Fruit fly (Drosophila melanogaster) whole organism, wandering third instar larva: Measurements from ENCODE around the gene ph-p.

Experiments used
- Abd-B ChIP-seq: fragments of >200 bp; optimal IDR thresholded peaks from 2 replicates; lab custom pipeline; 2017; ENCODE audit warnings: missing biosample characterization, missing genetic modification characterization
- CG32264 ChIP-seq: fragments of 200-800 bp; sonication (Bioruptor generic); optimal IDR thresholded peaks from 2 replicates; lab custom pipeline; 2016; ENCODE audit warnings: missing biosample characterization, missing genetic modification characterization
- CG9705 ChIP-seq: fragments of 200-800 bp; sonication (Bioruptor generic); optimal IDR thresholded peaks from 2 replicates; lab custom pipeline; 2018; ENCODE audit warnings: missing biosample characterization, mild to moderate bottlenecking, missing genetic modification characterization
- CrebA ChIP-seq: fragments of 200-800 bp; sonication (Bioruptor generic); optimal IDR thresholded peaks from 2 replicates; lab custom pipeline; 2016; ENCODE audit warnings: missing biosample characterization, mild to moderate bottlenecking, missing genetic modification characterization, borderline replicate concordance
- Dfd ChIP-seq: fragments of >200 bp; optimal IDR thresholded peaks from 2 replicates; lab custom pipeline; 2017; ENCODE audit warnings: missing biosample characterization, missing genetic modification characterization
- Dif ChIP-seq: fragments of 200-275, 200-300 bp; sonication (Bioruptor generic); optimal IDR thresholded peaks from 2 replicates; lab custom pipeline; 2018; ENCODE audit warnings: missing biosample characterization, missing genetic modification characterization; ENCODE audit not compliant: partially characterized antibody
- GATAd ChIP-seq: sonication (Bioruptor generic); optimal IDR thresholded peaks from 2 replicates; lab custom pipeline; 2016; ENCODE audit warnings: missing biosample characterization, missing genetic modification characterization
- HLH106 ChIP-seq: fragments of 200-800 bp; optimal IDR thresholded peaks from 3 replicates; lab custom pipeline; 2019; ENCODE audit warnings: missing biosample characterization, mild to moderate bottlenecking, missing genetic modification characterization, moderate library complexity
- Hnf4 ChIP-seq: fragments of 200-800 bp; sonication (Bioruptor generic); optimal IDR thresholded peaks from 2 replicates; lab custom pipeline; 2016; ENCODE audit warnings: missing biosample characterization, mild to moderate bottlenecking, missing genetic modification characterization
- Hr78 ChIP-seq: fragments of >200 bp; optimal IDR thresholded peaks from 2 replicates; lab custom pipeline; 2017; ENCODE audit warnings: missing biosample characterization, missing genetic modification characterization
- Hr83 ChIP-seq: fragments of 200-300 bp; sonication (Bioruptor generic); optimal IDR thresholded peaks from 2 replicates; lab custom pipeline; 2016; ENCODE audit warnings: missing biosample characterization, mild to moderate bottlenecking, missing genetic modification characterization, moderate library complexity; ENCODE audit not compliant: poor library complexity, severe bottlenecking
- Jra ChIP-seq: sonication (Bioruptor generic); optimal IDR thresholded peaks from 2 replicates; lab custom pipeline; 2016; ENCODE audit warnings: missing biosample characterization, missing genetic modification characterization
- N ChIP-seq: fragments of >200 bp; optimal IDR thresholded peaks from 2 replicates; lab custom pipeline; 2018; ENCODE audit warnings: missing biosample characterization, missing external identifiers, missing genetic modification characterization
- Rel ChIP-seq, 2 experiments: fragments of 200-800 bp; sonication (Bioruptor generic) in 1 of 2; optimal IDR thresholded peaks; 2 replicates in 1 of 2; 3 replicates in 1 of 2; lab custom pipeline; 2016 to 2019; ENCODE audit warnings: mild to moderate bottlenecking in 2 of 2, missing biosample characterization in 2 of 2, missing genetic modification characterization in 2 of 2, moderate library complexity in 1 of 2
- Sp1 ChIP-seq: fragments of 200-800 bp; sonication (Bioruptor generic); optimal IDR thresholded peaks from 3 replicates; lab custom pipeline; 2019; ENCODE audit warnings: missing biosample characterization, mild to moderate bottlenecking, missing genetic modification characterization, moderate library complexity
- Vsx2 ChIP-seq: fragments of 200-300, 225-300 bp; sonication (Bioruptor generic); optimal IDR thresholded peaks from 2 replicates; lab custom pipeline; 2018; ENCODE audit warnings: missing biosample characterization, missing genetic modification characterization; ENCODE audit not compliant: partially characterized antibody
- br ChIP-seq: fragments of 200-800 bp; sonication (Bioruptor generic); optimal IDR thresholded peaks from 2 replicates; lab custom pipeline; 2016; ENCODE audit warnings: missing biosample characterization, missing genetic modification characterization
- brk ChIP-seq: fragments of 200-800 bp; sonication (Bioruptor generic); optimal IDR thresholded peaks from 2 replicates; lab custom pipeline; 2016; ENCODE audit warnings: missing biosample characterization, mild to moderate bottlenecking, missing genetic modification characterization
- dmrt93B ChIP-seq: fragments of 200-800 bp; sonication (Bioruptor generic); optimal IDR thresholded peaks from 2 replicates; lab custom pipeline; 2018; ENCODE audit warnings: missing biosample characterization, mild to moderate bottlenecking, missing genetic modification characterization
- dsf ChIP-seq: sonication (Bioruptor generic); optimal IDR thresholded peaks from 2 replicates; lab custom pipeline; 2016; ENCODE audit warnings: missing biosample characterization, missing genetic modification characterization, borderline replicate concordance
- ey ChIP-seq: fragments of 200-800 bp; sonication (Bioruptor generic); optimal IDR thresholded peaks from 2 replicates; lab custom pipeline; 2016; ENCODE audit warnings: missing biosample characterization, missing genetic modification characterization
- foxo ChIP-seq, 2 experiments: fragments of 200-800 bp; sonication (Bioruptor generic); optimal IDR thresholded peaks; 2 replicates in 1 of 2; 3 replicates in 1 of 2; lab custom pipeline; 2016 to 2017; ENCODE audit warnings: missing biosample characterization in 2 of 2, missing genetic modification characterization in 2 of 2
- fru ChIP-seq: fragments of 200-800 bp; sonication (Bioruptor generic); optimal IDR thresholded peaks from 3 replicates; lab custom pipeline; 2016; ENCODE audit warnings: missing biosample characterization, mild to moderate bottlenecking, missing genetic modification characterization
- h ChIP-seq: fragments of 200-800 bp; sonication (Bioruptor generic); optimal IDR thresholded peaks from 3 replicates; lab custom pipeline; 2016; ENCODE audit warnings: missing biosample characterization, mild to moderate bottlenecking, missing genetic modification characterization
- jim ChIP-seq: fragments of 175-275, 200-325 bp; sonication (Bioruptor generic); optimal IDR thresholded peaks from 2 replicates; lab custom pipeline; 2016; ENCODE audit warnings: missing biosample characterization, mild to moderate bottlenecking, missing genetic modification characterization
- psq ChIP-seq: fragments of 200-800 bp; sonication (Bioruptor generic); optimal IDR thresholded peaks from 3 replicates; lab custom pipeline; 2017; ENCODE audit warnings: missing biosample characterization, mild to moderate bottlenecking, missing genetic modification characterization, moderate library complexity
- rgr ChIP-seq: fragments of 200-800 bp; sonication (Bioruptor generic); optimal IDR thresholded peaks from 3 replicates; lab custom pipeline; 2016; ENCODE audit warnings: missing biosample characterization, mild to moderate bottlenecking, missing genetic modification characterization
- sage ChIP-seq: fragments of 200-800 bp; sonication (Bioruptor generic); optimal IDR thresholded peaks from 2 replicates; lab custom pipeline; 2016; ENCODE audit warnings: missing biosample characterization, mild to moderate bottlenecking, missing genetic modification characterization
- sv ChIP-seq: fragments of 200-800 bp; sonication (Bioruptor generic); optimal IDR thresholded peaks from 3 replicates; lab custom pipeline; 2016; ENCODE audit warnings: missing biosample characterization, missing genetic modification characterization
- tai ChIP-seq: sonication (Bioruptor generic); optimal IDR thresholded peaks from 2 replicates; lab custom pipeline; 2016; ENCODE audit warnings: missing biosample characterization, missing genetic modification characterization

The ph-p gene

DNA sequence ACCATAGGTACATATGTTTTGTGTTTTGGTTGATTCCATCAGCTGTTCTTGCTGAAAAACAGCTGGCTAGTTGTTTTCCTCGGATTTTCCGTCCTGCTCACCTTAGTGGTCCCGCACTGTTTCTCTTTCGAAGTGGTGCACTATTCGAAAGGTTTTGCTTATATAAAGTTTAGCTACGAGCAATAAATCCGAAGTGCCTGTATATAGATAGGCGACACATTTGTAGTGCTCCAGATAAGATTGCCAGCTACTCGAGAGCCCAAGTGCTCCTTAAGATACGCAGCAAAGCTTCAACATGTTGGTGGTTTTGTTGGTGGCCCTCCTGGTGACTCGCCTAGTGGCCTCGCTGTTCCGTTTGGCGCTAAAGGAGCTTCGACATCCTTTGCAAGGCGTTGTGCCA lies 40.6 kb upstream of the ph-p start, which contains the start of gene Cyp4ae1:
Gene Cyp4ae1 (plus strand): TSS at position 206 of the 400 bp plus-strand sequence.
- TF ChIP-seq CrebA (GFP tag; lab: Kevin White, UChicago) (no peak), HLH106 (tag; lab: Kevin White, UChicago) (no peak), psq (no peak), Dif (GFP tag; lab: Kevin White, UChicago) (no peak), sv (GFP tag; lab: Kevin White, UChicago) (no peak), CG32264 (GFP tag; lab: Kevin White, UChicago) (no peak), Abd-B (GFP tag; lab: Kevin White, UChicago) (no peak), tai (GFP tag; lab: Kevin White, UChicago) (no peak), dmrt93B (GFP tag; lab: Kevin White, UChicago) (no peak)

DNA sequence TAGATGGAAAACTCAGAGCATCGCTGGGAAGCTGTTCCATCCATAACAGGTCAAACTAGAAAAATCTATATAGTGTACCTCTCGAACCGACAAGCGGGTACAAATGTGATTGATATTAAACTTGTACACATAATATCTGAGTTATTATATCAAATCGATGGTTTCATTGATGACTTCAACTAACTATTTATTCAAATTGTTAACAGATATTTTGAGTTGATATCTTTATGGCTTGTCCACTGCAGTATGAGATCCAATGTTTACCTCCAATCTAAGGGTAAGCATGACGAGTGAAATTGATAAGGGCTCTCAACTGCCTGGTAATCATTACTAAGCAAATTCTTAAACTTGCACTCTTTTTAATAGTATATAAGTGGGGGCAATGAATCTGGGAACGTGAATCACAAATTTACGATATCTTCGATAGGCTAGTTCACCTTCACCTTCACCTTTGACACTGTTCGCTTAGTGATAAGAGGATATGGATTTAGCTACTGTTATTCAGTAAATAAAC lies 37.8 kb upstream of the ph-p start, which contains the start of gene Cyp4d2:
Gene Cyp4d2 (plus strand): TSS at position 51 of the 514 bp plus-strand sequence.
- TF ChIP-seq dsf (GFP tag; lab: Kevin White, UChicago) (no peak), brk (GFP tag; lab: Kevin White, UChicago) (no peak), fru (GFP tag; lab: Kevin White, UChicago) (no peak)

DNA sequence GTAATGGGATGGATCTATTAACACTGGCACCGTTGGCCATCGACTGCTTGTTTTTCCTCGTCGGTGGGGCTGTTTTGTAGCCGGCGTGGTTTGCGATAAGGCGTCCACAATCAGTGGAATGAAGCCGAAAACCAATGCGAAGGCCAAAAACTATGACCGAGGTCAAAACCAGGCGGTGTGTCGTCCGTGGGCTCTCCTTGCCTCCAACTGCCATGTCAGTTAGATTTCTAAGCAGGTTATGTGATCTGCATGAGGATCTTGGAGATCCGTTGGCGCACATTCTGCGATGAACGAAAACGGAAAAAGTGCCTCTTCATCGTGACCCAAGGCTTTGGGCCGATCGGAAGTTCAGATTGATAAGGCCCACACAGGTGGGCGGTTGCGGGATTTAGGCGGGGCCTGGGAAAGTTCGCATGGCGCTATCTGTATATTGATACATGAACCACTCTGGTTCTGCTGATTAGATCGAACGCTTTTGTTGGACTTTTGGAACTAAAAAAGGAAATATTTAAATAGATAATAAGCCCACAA lies 37.2 kb upstream of the ph-p start, which contains the start of gene Cyp4d14:
Gene Cyp4d14 (minus strand): TSS at position 51 of the 531 bp plus-strand sequence.
- no peak for TF ChIP-seq h
- no peak for TF ChIP-seq GATAd
- TF ChIP-seq jim, result no peak
- TF ChIP-seq CG9705 (GFP tag; lab: Kevin White, UChicago), result no peak
- no peak for TF ChIP-seq Abd-B (GFP tag; lab: Kevin White, UChicago)
- TF ChIP-seq CG32264 (GFP tag; lab: Kevin White, UChicago), result no peak
- no peak for TF ChIP-seq dsf (GFP tag; lab: Kevin White, UChicago)
- no peak for TF ChIP-seq Vsx2 (GFP tag; lab: Kevin White, UChicago)
- TF ChIP-seq Sp1 (GFP tag; lab: Kevin White, UChicago), result no peak
- TF ChIP-seq sv (GFP tag; lab: Kevin White, UChicago), result no peak
- no peak for TF ChIP-seq Dfd (GFP tag; lab: Kevin White, UChicago)
- no peak for TF ChIP-seq Hr78 (GFP tag; lab: Kevin White, UChicago)
- no peak for TF ChIP-seq rgr

- no peak for TF ChIP-seq dsf (GFP tag; lab: Kevin White, UChicago)
- no peak for TF ChIP-seq Jra (GFP tag; lab: Kevin White, UChicago)
- TF ChIP-seq Sp1 (GFP tag; lab: Kevin White, UChicago), result no peak
- TF ChIP-seq Hr83, result no peak
- TF ChIP-seq Vsx2 (GFP tag; lab: Kevin White, UChicago), result no peak
- no peak for TF ChIP-seq dmrt93B (GFP tag; lab: Kevin White, UChicago)
- no peak for TF ChIP-seq ey (GFP tag; lab: Kevin White, UChicago)
- TF ChIP-seq sv (GFP tag; lab: Kevin White, UChicago), result no peak
- TF ChIP-seq sage (GFP tag; lab: Kevin White, UChicago), result no peak
- TF ChIP-seq Rel (GFP tag; optimal IDR thresholded peaks at IDR 0.05; lab: Kevin White, UChicago), result no peak
- TF ChIP-seq Rel (tag; optimal IDR thresholded peaks at IDR 0.05; lab: Kevin White, UChicago), result no peak
- no peak for TF ChIP-seq Dif (GFP tag; lab: Kevin White, UChicago)
- TF ChIP-seq fru (GFP tag; lab: Kevin White, UChicago), result no peak
- TF ChIP-seq Hnf4, result no peak
- TF ChIP-seq jim, result no peak
- no peak for TF ChIP-seq br
- TF ChIP-seq N (GFP tag; lab: Kevin White, UChicago), result no peak
- no peak for TF ChIP-seq foxo (GFP tag; optimal IDR thresholded peaks at IDR 0.05; lab: Kevin White, UChicago)
- TF ChIP-seq, all 38 proteins: peak for 0
Observed at dm6 chrX:2172420-2172827, 34.3 kb upstream of the ph-p start, which contains the start of gene ND-B14.5A. ND-B14.5A (plus strand) TSS chrX:2172526.
